Fruit fly (Drosophila melanogaster): ENCODE measurements around the gene CG14074.
A peak's percentile ranks its signal among the peaks of the same experiment; 100 is the strongest.

CG14074 gene

DNA sequence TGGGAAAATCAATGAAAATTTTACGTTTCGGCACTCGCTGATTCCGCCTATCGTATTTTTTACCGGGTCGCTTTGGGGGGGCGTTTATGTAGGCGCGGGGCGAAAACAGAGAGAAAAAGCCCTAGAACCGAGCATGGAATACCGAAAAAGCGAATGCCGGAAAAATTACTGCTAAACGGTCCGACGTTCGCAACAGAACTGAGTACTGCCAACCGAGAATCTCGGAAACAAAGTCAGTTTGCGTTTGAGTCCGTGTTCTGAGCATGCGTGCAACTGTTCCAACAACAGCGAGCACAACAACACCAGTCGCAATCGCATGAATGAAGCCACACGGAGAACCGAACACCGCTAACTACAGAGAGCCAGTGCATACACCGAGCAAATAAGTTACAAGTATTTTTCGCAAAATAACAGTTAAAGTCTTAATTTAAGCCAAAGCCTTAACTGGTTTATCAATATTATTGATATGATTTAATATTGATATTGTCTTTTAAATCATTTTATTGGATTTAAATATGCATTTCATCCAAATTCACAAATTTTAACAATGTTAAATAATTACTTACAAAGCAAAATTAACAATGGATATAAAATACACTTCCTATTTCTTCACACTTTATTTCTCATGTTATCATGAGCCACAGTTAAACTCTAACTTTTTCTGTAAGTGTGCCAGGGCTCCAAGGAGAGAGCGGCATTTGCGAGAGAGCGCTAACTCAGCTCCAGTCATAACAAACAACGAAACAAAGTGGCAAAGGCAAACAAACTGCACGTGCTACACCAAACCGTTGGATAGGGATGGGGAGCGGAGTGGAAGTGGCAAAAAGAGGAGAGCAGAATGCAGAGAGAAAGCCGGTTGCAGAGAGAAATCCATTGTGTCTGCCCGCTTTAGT, 24.5 kb downstream of the CG14074 start, which contains the start of gene CG3961 (continued):
- TF ChIP-seq sim (GFP tag; IDR thresholded peaks at IDR 0.05) (peak; percentile 80; the same call in 1 of the 2 replicates), ara (GFP tag; IDR thresholded peaks at IDR 0.05) (peak; percentile 91; the same call in 1 of the 2 replicates), vfl (GFP tag; optimal IDR thresholded peaks at IDR 0.05) (peak; percentile 83), H15 (GFP tag; IDR thresholded peaks at IDR 0.05) (peak; percentile 80), chinmo (GFP tag; IDR thresholded peaks at IDR 0.05; ENCODE audit: partially characterized antibody) (peak; percentile 82; the same call in 3 of the 4 replicates), usp (GFP tag; optimal IDR thresholded peaks at IDR 0.05) (no peak), CG32532 (GFP tag; IDR thresholded peaks at IDR 0.05) (peak; percentile 79), hb (GFP tag; IDR thresholded peaks at IDR 0.05; ENCODE audit: partially characterized antibody) (0 out of 3 replicates have a peak, but pooled peaks have one; percentile 32), Abd-B (GFP tag; optimal IDR thresholded peaks at IDR 0.05) (peak; percentile 97), CG8388 (GFP tag; optimal IDR thresholded peaks at IDR 0.05) (peak; percentile 98), Sry-β (GFP tag; optimal IDR thresholded peaks at IDR 0.05) (peak; percentile 72), CG2889 (GFP tag; IDR thresholded peaks at IDR 0.05) (peak; percentile 72; the same call in 2 of the 3 replicates), CG4282 (GFP tag; optimal IDR thresholded peaks at IDR 0.05) (peak; percentile 2), Gsc (GFP tag; IDR thresholded peaks at IDR 0.05) (no peak), CG3065 (GFP tag; optimal IDR thresholded peaks at IDR 0.05) (peak; percentile 94), CG42726 (GFP tag; IDR thresholded peaks at IDR 0.05; ENCODE audit: partially characterized antibody) (no peak), Chrac-16 (GFP tag; optimal IDR thresholded peaks at IDR 0.05) (peak; percentile 96), Tbp (GFP tag; optimal IDR thresholded peaks at IDR 0.05) (no peak), MTF-1 (GFP tag; optimal IDR thresholded peaks at IDR 0.05; ENCODE audit: borderline replicate concordance) (peak; percentile 78), CG11695 (GFP tag; IDR thresholded peaks at IDR 0.05) (peak; percentile 97), CG17612 (GFP tag; IDR thresholded peaks at IDR 0.05) (no peak), bcd (GFP tag; optimal IDR thresholded peaks at IDR 0.05) (peak; percentile 97), dysf (GFP tag; IDR thresholded peaks at IDR 0.05) (peak; percentile 94), CG3847 (GFP tag; IDR thresholded peaks at IDR 0.05) (peak; percentile 88), dmrt11E (tag; optimal IDR thresholded peaks at IDR 0.05) (peak; percentile 98), zfh2 (GFP tag; optimal IDR thresholded peaks at IDR 0.05) (peak; percentile 52), lilli (GFP tag; optimal IDR thresholded peaks at IDR 0.05) (peak; percentile 92), cas (GFP tag; IDR thresholded peaks at IDR 0.05) (0 out of 2 replicates have a peak, but pooled peaks have one; percentile 6), Vsx1 (GFP tag; optimal IDR thresholded peaks at IDR 0.05) (peak; percentile 94), lmd (GFP tag; IDR thresholded peaks at IDR 0.05) (peak; percentile 94), CG10321 (GFP tag; IDR thresholded peaks at IDR 0.05) (peak; percentile 61), NfI (GFP tag; optimal IDR thresholded peaks at IDR 0.05) (peak; percentile 95), Med (GFP tag) (peak; percentile 93), Ptx1 (GFP tag; IDR thresholded peaks at IDR 0.05) (peak; percentile 96), CG2199 (GFP tag; IDR thresholded peaks at IDR 0.05) (0 out of 3 replicates have a peak, but pooled peaks have one; percentile 8), B-H1 (GFP tag; IDR thresholded peaks at IDR 0.05) (peak; percentile 83; the same call in 2 of the 3 replicates), CG13624 (GFP tag; optimal IDR thresholded peaks at IDR 0.05) (peak; percentile 78), ATbp (GFP tag; optimal IDR thresholded peaks at IDR 0.05) (peak; percentile 96), Dfd (GFP tag; optimal IDR thresholded peaks at IDR 0.05) (peak in 1 of 2 experiments; percentile 85), jigr1 (GFP tag; IDR thresholded peaks at IDR 0.05) (peak; percentile 94), CG10209 (GFP tag; optimal IDR thresholded peaks at IDR 0.05) (peak; percentile 98), CG7556 (GFP tag; optimal IDR thresholded peaks at IDR 0.05) (peak; percentile 100), bowl (GFP tag; IDR thresholded peaks at IDR 0.05) (peak; percentile 52; the same call in 1 of the 2 replicates), Atf-2 (GFP tag; optimal IDR thresholded peaks at IDR 0.05) (peak; percentile 88), Nf-YC (tag; optimal IDR thresholded peaks at IDR 0.05) (peak; percentile 89), tup (GFP tag; optimal IDR thresholded peaks at IDR 0.05) (peak; percentile 78), CG2712 (tag; optimal IDR thresholded peaks at IDR 0.05) (peak; percentile 99), BtbVII (GFP tag; optimal IDR thresholded peaks at IDR 0.05) (peak; percentile 93)
